Worm (Caenorhabditis elegans) whole organism, L2 larva: ENCODE results near the gene clec-136.
A peak's percentile ranks its signal among the peaks of the same experiment; 100 is the strongest.

Source experiments
- C34F6.9 ChIP-seq: fragments of 150-350 bp; optimal IDR thresholded peaks from 2 replicates; lab custom pipeline; 2014; ENCODE audit warnings: missing biosample characterization, missing genetic modification characterization
- F13H6.1 ChIP-seq: sonication (generic microtip); optimal IDR thresholded peaks from 2 replicates; lab custom pipeline; 2016; ENCODE audit warnings: missing genetic modification characterization, missing compliant biosample characterization
- R02D3.7 ChIP-seq: fragments of 150-350 bp; optimal IDR thresholded peaks from 2 replicates; lab custom pipeline; 2014; ENCODE audit warnings: missing biosample characterization, missing genetic modification characterization
- Y55F3AM.14 ChIP-seq: fragments of 200-800 bp; sonication (Bioruptor generic); optimal IDR thresholded peaks from 2 replicates; lab custom pipeline; 2018; ENCODE audit warnings: mild to moderate bottlenecking, missing genetic modification characterization, missing compliant biosample characterization
- ZK546.5 ChIP-seq: sonication (generic microtip); optimal IDR thresholded peaks from 2 replicates; lab custom pipeline; 2017; ENCODE audit warnings: missing biosample characterization, missing genetic modification characterization
- alr-1 ChIP-seq: fragments of 150-350 bp; optimal IDR thresholded peaks from 2 replicates; lab custom pipeline; 2014; ENCODE audit warnings: missing biosample characterization, missing genetic modification characterization
- aly-2 ChIP-seq: fragments of 150-350 bp; optimal IDR thresholded peaks from 2 replicates; lab custom pipeline; 2014; ENCODE audit warnings: missing biosample characterization, missing genetic modification characterization
- ama-1 ChIP-seq: fragments of 150-350 bp; optimal IDR thresholded peaks from 2 replicates; lab custom pipeline; 2018; ENCODE audit warnings: inconsistent platforms
- blmp-1 ChIP-seq: sonication (generic microtip); optimal IDR thresholded peaks from 2 replicates; lab custom pipeline; 2017; ENCODE audit warnings: missing genetic modification characterization, mild to moderate bottlenecking, missing compliant biosample characterization, antibody characterized with exemption, moderate library complexity; ENCODE audit not compliant: insufficient read depth
- dmd-4 ChIP-seq: sonication (generic microtip); optimal IDR thresholded peaks from 2 replicates; lab custom pipeline; 2017; ENCODE audit warnings: missing biosample characterization, missing genetic modification characterization
- egl-27 ChIP-seq: sonication (generic microtip); optimal IDR thresholded peaks from 3 replicates; lab custom pipeline; 2017; ENCODE audit warnings: missing biosample characterization, missing genetic modification reagents, missing genetic modification characterization
- elt-3 ChIP-seq: sonication (generic microtip); optimal IDR thresholded peaks from 2 replicates; lab custom pipeline; 2017; ENCODE audit warnings: missing biosample characterization, missing genetic modification characterization
- fos-1 ChIP-seq: fragments of 150-350 bp; optimal IDR thresholded peaks from 2 replicates; lab custom pipeline; 2014; ENCODE audit warnings: missing biosample characterization, missing genetic modification characterization
- gmeb-1 ChIP-seq: fragments of 150-350 bp; optimal IDR thresholded peaks from 2 replicates; lab custom pipeline; 2014; ENCODE audit warnings: missing biosample characterization, missing genetic modification characterization
- lin-11 ChIP-seq: fragments of 150-350 bp; sonication (generic microtip); optimal IDR thresholded peaks from 2 replicates; lab custom pipeline; 2014; ENCODE audit warnings: missing biosample characterization, missing genetic modification characterization, inconsistent platforms, mixed read lengths
- lin-13 ChIP-seq: fragments of 150-350 bp; optimal IDR thresholded peaks from 2 replicates; lab custom pipeline; 2014; ENCODE audit warnings: missing biosample characterization, missing genetic modification reagents, missing genetic modification characterization
- lin-39 ChIP-seq: fragments of 150-350 bp; optimal IDR thresholded peaks from 2 replicates; lab custom pipeline; 2014; ENCODE audit warnings: missing biosample characterization, missing genetic modification reagents, missing genetic modification characterization
- mab-5 ChIP-seq: fragments of 150-350 bp; optimal IDR thresholded peaks from 2 replicates; lab custom pipeline; 2014; ENCODE audit warnings: missing biosample characterization, missing genetic modification characterization
- mbf-1 ChIP-seq: sonication (generic microtip); optimal IDR thresholded peaks from 2 replicates; lab custom pipeline; 2017; ENCODE audit warnings: missing biosample characterization, missing genetic modification characterization
- mdl-1 ChIP-seq, 2 experiments: fragments of 150-350 bp in 1 of 2; sonication (generic microtip) in 1 of 2; optimal IDR thresholded peaks; 2 replicates each; lab custom pipeline; 2017; ENCODE audit warnings: missing biosample characterization in 2 of 2, missing genetic modification characterization in 2 of 2
- nhr-10 ChIP-seq: sonication (generic microtip); optimal IDR thresholded peaks from 2 replicates; lab custom pipeline; 2017; ENCODE audit warnings: missing biosample characterization, missing genetic modification characterization
- nhr-11 ChIP-seq: fragments of 150-350 bp; optimal IDR thresholded peaks from 2 replicates; lab custom pipeline; 2014; ENCODE audit warnings: missing biosample characterization, missing genetic modification characterization
- nhr-12 ChIP-seq: fragments of 150-350 bp; optimal IDR thresholded peaks from 2 replicates; lab custom pipeline; 2014; ENCODE audit warnings: missing biosample characterization, missing genetic modification characterization
- nhr-129 ChIP-seq: fragments of 150-350 bp; optimal IDR thresholded peaks from 2 replicates; lab custom pipeline; 2014; ENCODE audit warnings: missing biosample characterization, missing genetic modification characterization
- nhr-21 ChIP-seq: fragments of 150-350 bp; optimal IDR thresholded peaks from 2 replicates; lab custom pipeline; 2014; ENCODE audit warnings: missing biosample characterization, missing genetic modification characterization
- nhr-237 ChIP-seq: fragments of 150-350 bp; optimal IDR thresholded peaks from 2 replicates; lab custom pipeline; 2014; ENCODE audit warnings: missing biosample characterization, missing genetic modification characterization
- nhr-25 ChIP-seq: fragments of 150-350 bp; sonication (generic microtip); optimal IDR thresholded peaks from 3 replicates; lab custom pipeline; 2014; ENCODE audit warnings: missing biosample characterization, missing genetic modification characterization
- nhr-77 ChIP-seq: fragments of 150-350 bp; optimal IDR thresholded peaks from 2 replicates; lab custom pipeline; 2014; ENCODE audit warnings: missing biosample characterization, missing genetic modification characterization
- peb-1 ChIP-seq: fragments of 150-350 bp; optimal IDR thresholded peaks from 2 replicates; lab custom pipeline; 2014; ENCODE audit warnings: missing biosample characterization, missing genetic modification characterization
- skn-1 ChIP-seq: sonication (generic microtip); optimal IDR thresholded peaks from 2 replicates; lab custom pipeline; 2017; ENCODE audit warnings: missing biosample characterization, missing genetic modification characterization
- sma-3 ChIP-seq: sonication (generic microtip); optimal IDR thresholded peaks from 2 replicates; lab custom pipeline; 2016; ENCODE audit warnings: missing genetic modification reagents, missing genetic modification characterization, missing compliant biosample characterization
- sma-9 ChIP-seq, 2 experiments: fragments of 150-350 bp in 1 of 2; sonication (generic microtip) in 1 of 2; optimal IDR thresholded peaks; 2 replicates each; lab custom pipeline; 2014 to 2016; ENCODE audit warnings: missing genetic modification characterization in 2 of 2, mild to moderate bottlenecking in 1 of 2, missing biosample characterization in 1 of 2, missing compliant biosample characterization in 1 of 2, missing genetic modification reagents in 1 of 2, moderate library complexity in 1 of 2
- unc-39 ChIP-seq: fragments of 150-350 bp; optimal IDR thresholded peaks from 2 replicates; lab custom pipeline; 2014; ENCODE audit warnings: missing biosample characterization, missing genetic modification characterization
- unc-55 ChIP-seq: fragments of 150-350 bp; sonication (generic microtip); optimal IDR thresholded peaks from 3 replicates; lab custom pipeline; 2014; ENCODE audit warnings: missing biosample characterization, missing genetic modification reagents, missing genetic modification characterization
- zag-1 ChIP-seq: fragments of 150-350 bp; optimal IDR thresholded peaks from 2 replicates; lab custom pipeline; 2014; ENCODE audit warnings: missing biosample characterization, missing genetic modification characterization
- ztf-4 ChIP-seq: fragments of 150-350 bp; optimal IDR thresholded peaks from 2 replicates; lab custom pipeline; 2014; ENCODE audit warnings: missing biosample characterization, missing genetic modification characterization

clec-136 gene

ce11 chrII:4657370-4657769 lies 41.0 kb upstream of the clec-136 start:
- TF ChIP-seq nhr-11 (tag; lab: Kevin White, UChicago) = no peak
- peak; percentile 49 for TF ChIP-seq fos-1 (tag; lab: Kevin White, UChicago)
- TF ChIP-seq ZK546.5 = no peak
- no peak for TF ChIP-seq mab-5
- TF ChIP-seq, all 48 proteins: peak for 1

- TF ChIP-seq R02D3.7 (tag; lab: Kevin White, UChicago) (no peak), peb-1 (tag; lab: Kevin White, UChicago) (no peak), mdl-1 (tag; optimal IDR thresholded peaks at IDR 0.05; lab: Kevin White, UChicago) (no peak), nhr-10 (tag; lab: Kevin White, UChicago) (no peak), C34F6.9 (tag; lab: Kevin White, UChicago) (no peak), dmd-4 (tag; lab: Kevin White, UChicago) (no peak), lin-13 (GFP tag; lab: Kevin White, UChicago) (no peak)
Measured at ce11 chrII:4655834-4656233, 39.5 kb upstream of the clec-136 start, which contains the start of gene fut-6. Gene fut-6 (minus strand): TSS chrII:4655934.

DNA sequence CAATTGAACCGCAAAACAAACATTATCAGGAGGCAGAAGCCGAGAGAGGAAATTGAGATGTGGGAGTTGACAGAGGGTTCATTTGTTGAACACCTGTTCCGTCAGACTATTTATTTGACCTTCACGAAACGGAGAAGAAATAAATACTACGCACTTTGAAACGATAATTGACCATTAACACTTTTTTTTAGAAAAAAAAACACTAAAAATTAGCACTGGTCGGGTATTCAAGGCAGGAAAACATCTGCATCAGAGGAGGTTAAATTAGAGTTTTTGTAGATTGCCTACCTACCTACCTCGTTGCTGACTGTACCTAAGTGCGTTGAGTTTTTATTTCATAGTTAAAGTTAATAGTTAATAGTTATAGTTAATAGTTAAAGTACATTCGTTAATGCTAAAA lies 33.7 kb upstream of the clec-136 start:
- no peak for TF ChIP-seq ztf-4
- TF ChIP-seq dmd-4 (tag; lab: Kevin White, UChicago) = no peak
- TF ChIP-seq lin-11 (tag; lab: Kevin White, UChicago) = no peak
- no peak for TF ChIP-seq nhr-21
- no peak for TF ChIP-seq mbf-1 (tag; lab: Kevin White, UChicago)
- no peak for TF ChIP-seq ZK546.5
- no peak for TF ChIP-seq sma-3 (GFP tag; lab: Kevin White, UChicago)
- TF ChIP-seq egl-27 (tag; lab: Kevin White, UChicago) = no peak
- TF ChIP-seq blmp-1 (tag; lab: Kevin White, UChicago) = no peak
- TF ChIP-seq nhr-12 (tag; lab: Kevin White, UChicago) = no peak
- TF ChIP-seq F13H6.1 (tag; lab: Kevin White, UChicago) = no peak
- TF ChIP-seq ama-1 = no peak

DNA sequence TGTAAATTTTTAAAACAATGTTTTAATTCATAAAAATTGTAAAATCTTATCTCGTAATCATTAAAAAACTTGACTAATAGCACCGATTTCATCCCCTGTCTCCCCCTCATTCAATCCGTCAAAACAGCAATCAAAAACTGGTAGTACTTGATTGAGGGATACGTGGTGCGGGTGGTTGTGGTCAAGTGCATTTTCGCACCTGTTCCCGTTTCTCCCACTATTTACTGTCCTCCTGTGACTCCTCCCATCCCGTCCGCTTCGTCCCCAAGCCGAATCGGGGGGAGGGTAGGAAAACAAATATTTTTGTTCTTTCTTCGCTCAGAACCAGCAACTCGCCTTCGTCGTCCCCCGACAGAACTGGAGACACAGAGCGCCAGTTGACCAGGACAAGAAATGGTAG lies 32.4 kb upstream of the clec-136 start, which contains the start of gene lgc-27:
TSS of gene lgc-27 (plus strand) at position 301 of the 400 bp plus-strand sequence.
- no peak for TF ChIP-seq nhr-129 (tag; lab: Kevin White, UChicago)
- no peak for TF ChIP-seq alr-1 (tag; lab: Kevin White, UChicago)
- TF ChIP-seq fos-1 (tag; lab: Kevin White, UChicago) = no peak
- TF ChIP-seq lin-39 = no peak
- TF ChIP-seq nhr-25 = no peak
- no peak for TF ChIP-seq lin-11 (tag; lab: Kevin White, UChicago)
- no peak for TF ChIP-seq nhr-21
- no peak for TF ChIP-seq nhr-11 (tag; lab: Kevin White, UChicago)

ce11 chrII:4640748-4641147 lies 24.4 kb upstream of the clec-136 start:
- TF ChIP-seq unc-55 (peak; percentile 47), C34F6.9 (tag; lab: Kevin White, UChicago) (peak; percentile 37), mab-5 (no peak), alr-1 (tag; lab: Kevin White, UChicago) (no peak)

DNA sequence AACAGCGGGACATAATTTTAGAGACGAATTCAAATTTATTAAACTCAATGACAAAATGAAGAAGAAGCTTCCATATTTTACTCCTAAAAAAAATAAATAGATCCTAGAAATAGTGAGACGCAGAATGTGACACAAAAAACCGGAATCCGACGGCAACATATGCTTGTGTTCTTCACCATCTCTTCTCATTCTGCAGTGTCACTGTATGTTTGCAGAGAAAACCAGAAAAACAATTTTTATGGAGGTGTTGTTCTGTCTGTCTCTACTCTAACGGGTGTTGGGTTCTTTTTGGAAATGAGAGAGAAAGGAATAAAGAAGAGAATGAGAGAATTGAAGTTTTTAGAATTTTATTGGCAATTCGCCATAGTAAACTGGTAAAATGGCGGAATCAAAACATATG lies 22.5 kb upstream of the clec-136 start:
- no peak for TF ChIP-seq zag-1 (tag; lab: Kevin White, UChicago)
- no peak for TF ChIP-seq Y55F3AM.14
- TF ChIP-seq alr-1 (tag; lab: Kevin White, UChicago) = no peak
- TF ChIP-seq nhr-237 (tag; lab: Kevin White, UChicago) = no peak
- TF ChIP-seq nhr-77 = no peak
- TF ChIP-seq, all 48 proteins: peak for 0

- TF ChIP-seq ztf-4 = no peak
- TF ChIP-seq R02D3.7 (tag; lab: Kevin White, UChicago) = no peak
- TF ChIP-seq F13H6.1 (tag; lab: Kevin White, UChicago) = no peak
- no peak for TF ChIP-seq mab-5
- no peak for TF ChIP-seq elt-3 (tag; lab: Kevin White, UChicago)
- no peak for TF ChIP-seq alr-1 (tag; lab: Kevin White, UChicago)
- TF ChIP-seq gmeb-1 (tag; lab: Kevin White, UChicago) = no peak
- TF ChIP-seq ama-1 = no peak
- TF ChIP-seq blmp-1 (tag; lab: Kevin White, UChicago) = no peak
- TF ChIP-seq sma-9 (GFP tag; optimal IDR thresholded peaks at IDR 0.05; lab: Kevin White, UChicago) = no peak
- no peak for TF ChIP-seq sma-9 (tag; optimal IDR thresholded peaks at IDR 0.05; lab: Kevin White, UChicago)
- TF ChIP-seq dmd-4 (tag; lab: Kevin White, UChicago) = no peak
- no peak for TF ChIP-seq aly-2 (tag; lab: Kevin White, UChicago)
- no peak for TF ChIP-seq skn-1
- no peak for TF ChIP-seq nhr-129 (tag; lab: Kevin White, UChicago)
- no peak for TF ChIP-seq egl-27 (tag; lab: Kevin White, UChicago)
- no peak for TF ChIP-seq zag-1 (tag; lab: Kevin White, UChicago)
- no peak for TF ChIP-seq unc-39 (tag; lab: Kevin White, UChicago)
Measured at ce11 chrII:4638241-4638640, 21.9 kb upstream of the clec-136 start, which contains the start of gene che-10. Gene che-10 (minus strand): TSS chrII:4638341.
